Worm (Caenorhabditis elegans): ENCODE measurements around the gene C40H1.9.

C40H1.9 gene

DNA sequence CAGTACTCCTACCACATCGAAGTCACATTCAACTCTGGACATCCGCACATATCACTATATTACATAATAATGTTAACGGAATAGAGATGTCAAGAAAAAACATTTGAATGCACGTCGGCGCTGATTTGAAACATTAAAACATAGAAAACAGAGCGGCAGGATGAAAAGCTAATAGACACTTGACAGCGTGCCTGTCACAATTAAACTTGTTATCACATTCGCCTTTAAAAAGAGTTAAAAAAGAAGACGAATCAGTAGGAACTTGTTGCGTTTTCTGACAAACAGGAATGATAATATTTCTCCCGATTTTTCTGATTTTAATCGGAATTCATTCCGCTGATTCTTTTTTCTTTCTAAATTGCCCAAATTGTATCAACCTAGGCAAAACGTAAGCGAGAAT, 2.1 kb upstream of the C40H1.9 start:
- TF ChIP-seq sma-3 (GFP tag; optimal IDR thresholded peaks at IDR 0.05) (no peak), nhr-77 (tag; optimal IDR thresholded peaks at IDR 0.05) (no peak), nhr-237 (tag; optimal IDR thresholded peaks at IDR 0.05) (no peak), Y55F3AM.14 (GFP tag; optimal IDR thresholded peaks at IDR 0.05) (no peak), peb-1 (tag; optimal IDR thresholded peaks at IDR 0.05) (no peak), unc-62 (GFP tag; optimal IDR thresholded peaks at IDR 0.05) (no peak), egl-27 (tag; optimal IDR thresholded peaks at IDR 0.05) (no peak), nhr-12 (tag; optimal IDR thresholded peaks at IDR 0.05) (no peak), lin-11 (tag; optimal IDR thresholded peaks at IDR 0.05) (no peak), unc-55 (GFP tag; optimal IDR thresholded peaks at IDR 0.05) (no peak), ztf-4 (tag; optimal IDR thresholded peaks at IDR 0.05) (no peak), elt-3 (tag; optimal IDR thresholded peaks at IDR 0.05) (no peak), snpc-4 (tag; optimal IDR thresholded peaks at IDR 0.05) (no peak), ztf-11 (tag; optimal IDR thresholded peaks at IDR 0.05) (no peak), crh-2 (tag; optimal IDR thresholded peaks at IDR 0.05) (no peak), nhr-10 (tag; optimal IDR thresholded peaks at IDR 0.05) (no peak), sem-4 (tag; optimal IDR thresholded peaks at IDR 0.05) (no peak), lin-39 (tag; optimal IDR thresholded peaks at IDR 0.05) (no peak), lsy-2 (tag; optimal IDR thresholded peaks at IDR 0.05) (no peak), ztf-1 (GFP tag; conservative IDR thresholded peaks at IDR 0.05) (no peak)

DNA sequence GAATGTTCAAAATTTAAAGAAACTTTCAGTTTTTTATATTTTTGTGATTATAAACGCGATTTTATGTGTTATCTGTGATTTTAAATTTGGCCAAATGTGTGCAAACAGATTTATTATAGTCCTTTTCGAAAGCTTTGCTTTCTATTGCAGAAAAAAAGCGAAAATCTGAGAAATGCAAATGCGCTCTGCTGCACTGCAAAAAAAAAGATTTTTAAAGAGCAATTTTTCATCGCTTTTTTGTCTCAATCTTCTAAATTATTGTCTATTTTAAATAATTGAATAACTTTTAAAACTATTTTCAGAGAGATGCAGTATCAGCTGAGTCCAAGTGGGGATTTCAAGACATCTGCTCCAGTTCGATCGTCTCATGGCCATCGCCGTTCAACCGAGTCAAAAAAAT, 2.3 kb downstream of the C40H1.9 start, which contains the start of gene cpb-1:
Gene cpb-1 (plus strand): TSS at position 301 of the 400 bp plus-strand sequence.
- TF ChIP-seq unc-55 (GFP tag; optimal IDR thresholded peaks at IDR 0.05) (no peak), crh-2 (tag; optimal IDR thresholded peaks at IDR 0.05) (no peak), unc-62 (GFP tag; optimal IDR thresholded peaks at IDR 0.05) (no peak), R02D3.7 (tag; optimal IDR thresholded peaks at IDR 0.05) (no peak), lsy-2 (tag; optimal IDR thresholded peaks at IDR 0.05) (no peak), ZK546.5 (tag; optimal IDR thresholded peaks at IDR 0.05) (no peak), sma-3 (GFP tag; optimal IDR thresholded peaks at IDR 0.05) (no peak), fos-1 (tag; optimal IDR thresholded peaks at IDR 0.05) (no peak), unc-39 (tag; optimal IDR thresholded peaks at IDR 0.05) (no peak), sem-4 (tag; optimal IDR thresholded peaks at IDR 0.05) (no peak)

DNA sequence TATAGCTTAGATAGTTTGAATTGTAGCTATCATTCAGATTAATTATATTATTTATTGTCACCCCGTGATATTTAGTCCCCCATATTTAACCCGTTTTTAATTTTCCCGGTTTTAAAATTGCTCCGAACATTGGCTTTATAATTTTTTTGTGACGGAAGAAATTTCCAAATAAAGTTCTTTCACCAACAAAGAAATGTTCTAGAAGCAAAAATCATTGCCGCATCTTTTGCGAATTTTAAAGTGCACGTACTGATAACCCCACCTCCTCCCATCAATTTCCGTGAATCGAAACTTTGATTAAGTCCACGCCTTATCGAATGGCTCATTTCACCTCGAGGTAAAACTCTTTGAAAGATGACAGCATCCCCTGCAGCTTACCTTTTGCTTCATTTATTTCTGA, 5.0 kb downstream of the C40H1.9 start, which contains the start of gene C40H1.7:
Gene C40H1.7 (plus strand): TSS at position 301 of the 400 bp plus-strand sequence.
- TF ChIP-seq R02D3.7 (tag; optimal IDR thresholded peaks at IDR 0.05) = no peak
- no peak for TF ChIP-seq zag-1 (tag; optimal IDR thresholded peaks at IDR 0.05)
- TF ChIP-seq unc-62 (GFP tag; optimal IDR thresholded peaks at IDR 0.05) = no peak
- no peak for TF ChIP-seq ZK546.5 (tag; optimal IDR thresholded peaks at IDR 0.05)
- no peak for TF ChIP-seq sma-9 (GFP tag; optimal IDR thresholded peaks at IDR 0.05)
- no peak for TF ChIP-seq sma-9 (tag; optimal IDR thresholded peaks at IDR 0.05)
- TF ChIP-seq nhr-10 (tag; optimal IDR thresholded peaks at IDR 0.05) = no peak
- no peak for TF ChIP-seq ztf-11 (tag; optimal IDR thresholded peaks at IDR 0.05)
- no peak for TF ChIP-seq snpc-4 (tag; optimal IDR thresholded peaks at IDR 0.05)
- TF ChIP-seq egl-27 (tag; optimal IDR thresholded peaks at IDR 0.05) = no peak
- TF ChIP-seq nhr-12 (tag; optimal IDR thresholded peaks at IDR 0.05) = no peak
- no peak for TF ChIP-seq crh-2 (tag; optimal IDR thresholded peaks at IDR 0.05)
- TF ChIP-seq dmd-4 (tag; optimal IDR thresholded peaks at IDR 0.05) = no peak
- no peak for TF ChIP-seq aly-2 (tag; optimal IDR thresholded peaks at IDR 0.05)
- TF ChIP-seq mdl-1 (tag; optimal IDR thresholded peaks at IDR 0.05) = no peak

DNA sequence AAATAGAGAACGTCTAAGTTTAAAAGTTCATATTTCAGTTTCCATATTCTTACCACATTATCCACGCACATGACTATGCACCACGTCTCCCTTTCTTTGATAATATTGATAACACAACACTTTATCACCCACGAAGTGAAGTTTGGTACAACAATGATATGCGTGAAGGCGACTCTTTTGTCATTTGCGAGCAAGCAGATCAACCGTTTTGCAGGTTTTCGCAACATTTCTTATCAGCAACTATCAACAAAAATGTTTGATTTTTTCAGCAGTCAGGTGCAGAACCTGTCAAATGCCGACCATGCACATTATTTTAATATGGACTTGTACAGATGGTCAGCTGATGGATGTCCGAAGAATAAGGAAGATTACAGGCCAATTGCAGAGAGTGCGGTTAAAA, 6.8 kb downstream of the C40H1.9 start:
- TF ChIP-seq sma-3 (GFP tag; optimal IDR thresholded peaks at IDR 0.05) (peak; percentile 34), gmeb-1 (tag; optimal IDR thresholded peaks at IDR 0.05) (peak; percentile 44), crh-2 (tag; optimal IDR thresholded peaks at IDR 0.05) (peak; percentile 87), F13H6.1 (tag; optimal IDR thresholded peaks at IDR 0.05) (peak; percentile 12), peb-1 (tag; optimal IDR thresholded peaks at IDR 0.05) (no peak), unc-62 (GFP tag; optimal IDR thresholded peaks at IDR 0.05) (no peak), snpc-4 (tag; optimal IDR thresholded peaks at IDR 0.05) (no peak), ztf-11 (tag; optimal IDR thresholded peaks at IDR 0.05) (no peak), sma-9 (GFP tag; optimal IDR thresholded peaks at IDR 0.05) (peak; percentile 72), sma-9 (tag; optimal IDR thresholded peaks at IDR 0.05) (no peak), nhr-237 (tag; optimal IDR thresholded peaks at IDR 0.05) (no peak), fos-1 (tag; optimal IDR thresholded peaks at IDR 0.05) (peak; percentile 93), unc-55 (GFP tag; optimal IDR thresholded peaks at IDR 0.05) (no peak), nhr-12 (tag; optimal IDR thresholded peaks at IDR 0.05) (no peak), egl-27 (tag; optimal IDR thresholded peaks at IDR 0.05) (no peak)

DNA sequence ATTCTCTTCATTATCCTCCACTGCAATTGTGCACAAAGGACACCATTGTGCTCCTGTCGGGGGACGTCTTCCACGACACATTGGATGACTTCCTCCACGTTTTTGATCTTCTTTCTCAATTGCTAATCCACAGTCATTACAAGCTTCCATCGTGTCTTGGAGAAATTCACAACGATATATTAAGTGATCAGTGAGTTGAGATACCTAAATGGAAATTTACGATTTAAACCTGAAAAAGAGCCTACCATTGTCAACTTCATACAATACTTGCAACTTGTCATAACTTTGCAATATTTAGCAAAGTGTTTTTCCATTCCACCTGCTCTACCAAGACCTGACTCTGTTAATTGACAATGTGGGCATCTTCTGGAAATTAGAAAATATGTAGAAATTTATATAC, 8.2 kb downstream of the C40H1.9 start:
- TF ChIP-seq unc-39 (tag; optimal IDR thresholded peaks at IDR 0.05) (no peak), lin-13 (GFP tag; optimal IDR thresholded peaks at IDR 0.05) (no peak), Y55F3AM.14 (GFP tag; optimal IDR thresholded peaks at IDR 0.05) (no peak), nhr-23 (tag; optimal IDR thresholded peaks at IDR 0.05) (no peak), unc-62 (GFP tag; optimal IDR thresholded peaks at IDR 0.05) (no peak), lin-39 (tag; optimal IDR thresholded peaks at IDR 0.05) (no peak), elt-1 (tag; optimal IDR thresholded peaks at IDR 0.05) (no peak)
